In the genomic region with DNA sequence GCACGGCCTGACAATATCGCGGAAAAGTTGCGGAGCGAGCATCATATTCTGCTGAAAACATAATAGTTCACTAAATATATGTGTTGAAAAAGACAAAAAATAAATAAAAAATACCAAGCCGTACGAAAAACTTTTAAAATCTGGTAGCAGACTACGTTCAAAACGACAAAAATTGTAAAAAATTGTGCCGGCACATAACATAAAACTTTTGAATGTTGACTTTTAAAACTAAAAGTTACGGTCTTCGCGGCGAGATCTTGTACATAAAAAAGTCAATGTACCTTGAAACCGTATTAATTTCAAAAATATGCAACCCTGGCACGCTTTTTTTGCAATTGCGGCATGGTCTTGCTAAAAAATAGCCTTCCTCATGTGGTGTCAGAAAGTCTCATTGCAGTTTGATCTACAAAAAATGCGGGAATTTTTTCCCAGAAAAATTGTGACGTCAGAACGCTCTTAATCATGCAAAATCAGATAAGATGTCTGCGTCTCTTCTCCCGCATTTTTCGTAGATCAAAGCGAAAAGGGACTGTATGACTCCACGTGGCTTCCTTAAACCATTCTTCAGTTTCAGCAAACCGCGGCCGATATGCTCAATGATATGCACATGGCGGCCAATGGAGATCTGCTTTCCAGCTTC, we compare ENCODE assay signal across 2 worm cellular contexts.
TF ChIP-seq lines count a peak whose summit lies in the region.

A gene (minus strand): TSS at position 51 of the 640 bp plus-strand sequence.
A gene (plus strand): TSS at position 590 of the 640 bp plus-strand sequence.

TF ChIP-seq in whole organism, L4 larva, 104 proteins besides CTCF, POLR2A, EP300 and RAD21:
- peak; percentile 55 for TF ChIP-seq unc-130 (GFP tag; optimal IDR thresholded peaks at IDR 0.05; lab: Kevin White, UChicago)
TF ChIP-seq in whole organism, L4 larva: peak in this region for 1; not testable (repeated sequence) for 103.

TF ChIP-seq in whole organism, young adult, 124 proteins besides CTCF, POLR2A, EP300 and RAD21:
- TF ChIP-seq madf-8 (GFP tag; conservative IDR thresholded peaks at IDR 0.05; lab: Robert Waterston, UW) (peak; percentile 56), aptf-2 (GFP tag; conservative IDR thresholded peaks at IDR 0.05; lab: Robert Waterston, UW) (0 out of 2 replicates have a peak, but pooled peaks have one; percentile 25), xnd-1 (tag; optimal IDR thresholded peaks at IDR 0.05; lab: Kevin White, UChicago) (peak; percentile 73), rcor-1 (GFP tag; IDR thresholded peaks at IDR 0.05; lab: Robert Waterston, UW) (0 out of 2 replicates have a peak, but pooled peaks have one; percentile 12), him-1 (tag; optimal IDR thresholded peaks at IDR 0.05; lab: Kevin White, UChicago) (peak; percentile 12), F33H1.4 (GFP tag; IDR thresholded peaks at IDR 0.05; lab: Robert Waterston, UW) (peak; percentile 77), C17E4.6 (GFP tag; IDR thresholded peaks at IDR 0.05; lab: Robert Waterston, UW) (peak; percentile 53; the same call in 1 of the 2 replicates), D2030.7 (GFP tag; IDR thresholded peaks at IDR 0.05; lab: Robert Waterston, UW) (peak; percentile 62), efl-1 (GFP tag; optimal IDR thresholded peaks at IDR 0.05; lab: Kevin White, UChicago) (peak; percentile 63), madf-6 (GFP tag; IDR thresholded peaks at IDR 0.05; lab: Robert Waterston, UW) (peak; percentile 88), dpl-1 (GFP tag; optimal IDR thresholded peaks at IDR 0.05; lab: Kevin White, UChicago) (peak; percentile 24), lin-54 (GFP tag; optimal IDR thresholded peaks at IDR 0.05; lab: Kevin White, UChicago) (peak; percentile 43), snpc-1.3 (tag; optimal IDR thresholded peaks at IDR 0.05; lab: Kevin White, UChicago; ENCODE audit: insufficient read depth) (peak; percentile 12), lsl-1 (GFP tag; optimal IDR thresholded peaks at IDR 0.05; lab: Kevin White, UChicago) (peak; percentile 78), pbrm-1 (GFP tag; IDR thresholded peaks at IDR 0.05; lab: Robert Waterston, UW) (0 out of 2 replicates have a peak, but pooled peaks have one; percentile 21), hmg-1.2 (GFP tag; IDR thresholded peaks at IDR 0.05; lab: Robert Waterston, UW) (peak; percentile 24; the same call in 1 of the 2 replicates)
